Worm (Caenorhabditis elegans): ENCODE results near the gene C17G1.5.

C17G1.5 gene

ce11 chrX:9958561-9958960 lies 20.0 kb downstream of the C17G1.5 start, which contains the start of gene ZC506.1:
ZC506.1 (plus strand) TSS chrX:9958960.
- TF ChIP-seq attf-6 (GFP tag; IDR thresholded peaks at IDR 0.05) (no peak), attf-5 (GFP tag; optimal IDR thresholded peaks at IDR 0.05) (peak; percentile 92), efl-1 (GFP tag; optimal IDR thresholded peaks at IDR 0.05) (no peak), egrh-3 (GFP tag; IDR thresholded peaks at IDR 0.05) (peak; percentile 35; the same call in 1 of the 2 replicates), lir-1 (GFP tag; conservative IDR thresholded peaks at IDR 0.05) (peak; percentile 100), him-1 (tag; optimal IDR thresholded peaks at IDR 0.05) (no peak), F37B4.10 (GFP tag; IDR thresholded peaks at IDR 0.05) (no peak), F55B11.4 (tag; optimal IDR thresholded peaks at IDR 0.05; ENCODE audit: borderline replicate concordance, insufficient read depth) (no peak), ekl-4 (GFP tag; IDR thresholded peaks at IDR 0.05) (peak; percentile 86), xnd-1 (tag; optimal IDR thresholded peaks at IDR 0.05) (no peak), unc-62 (GFP tag; optimal IDR thresholded peaks at IDR 0.05) (no peak), Y56A3A.18 (GFP tag; IDR thresholded peaks at IDR 0.05) (0 out of 2 replicates have a peak, but pooled peaks have one; percentile 60), mel-28 (tag; optimal IDR thresholded peaks at IDR 0.05; ENCODE audit: borderline replicate concordance) (no peak), nhr-179 (tag; optimal IDR thresholded peaks at IDR 0.05) (no peak), atf-7 (tag; optimal IDR thresholded peaks at IDR 0.05) (peak; percentile 76), ets-4 (GFP tag; optimal IDR thresholded peaks at IDR 0.05) (peak; percentile 66), snpc-1.3 (tag; optimal IDR thresholded peaks at IDR 0.05; ENCODE audit: insufficient read depth) (no peak), rpc-1 (optimal IDR thresholded peaks at IDR 0.05) (no peak), rpc-1 (tag; optimal IDR thresholded peaks at IDR 0.05) (no peak), mes-4 (tag; optimal IDR thresholded peaks at IDR 0.05) (no peak), B0019.2 (GFP tag; conservative IDR thresholded peaks at IDR 0.05) (no peak), aptf-2 (GFP tag; conservative IDR thresholded peaks at IDR 0.05) (0 out of 2 replicates have a peak, but pooled peaks have one; percentile 15), sdz-38 (tag; optimal IDR thresholded peaks at IDR 0.05) (no peak), B0336.3 (GFP tag; IDR thresholded peaks at IDR 0.05) (peak; percentile 87), rcor-1 (GFP tag; IDR thresholded peaks at IDR 0.05) (peak; percentile 85), bed-2 (GFP tag; IDR thresholded peaks at IDR 0.05) (0 out of 2 replicates have a peak, but pooled peaks have one; percentile 26), K12H6.12 (tag; optimal IDR thresholded peaks at IDR 0.05) (peak; percentile 92), fkh-3 (tag; optimal IDR thresholded peaks at IDR 0.05) (no peak), mcd-1 (GFP tag; IDR thresholded peaks at IDR 0.05) (peak; percentile 99), egl-44 (GFP tag; IDR thresholded peaks at IDR 0.05) (0 out of 2 replicates have a peak, but pooled peaks have one; percentile 37), ceh-58 (GFP tag; IDR thresholded peaks at IDR 0.05) (no peak), rec-8 (tag; optimal IDR thresholded peaks at IDR 0.05) (no peak), lsl-1 (GFP tag; optimal IDR thresholded peaks at IDR 0.05) (no peak), bed-1 (GFP tag; IDR thresholded peaks at IDR 0.05) (no peak), egl-18 (GFP tag; IDR thresholded peaks at IDR 0.05) (no peak), F23B12.7 (tag; optimal IDR thresholded peaks at IDR 0.05; ENCODE audit: insufficient read depth) (peak; percentile 83), nfya-2 (GFP tag; IDR thresholded peaks at IDR 0.05) (no peak), D2030.7 (GFP tag; IDR thresholded peaks at IDR 0.05) (no peak), gei-17 (GFP tag; optimal IDR thresholded peaks at IDR 0.05) (peak; percentile 63), Y67H2A.10 (GFP tag; conservative IDR thresholded peaks at IDR 0.05) (peak; percentile 42; the same call in 1 of the 2 replicates), Y95B8A.8 (GFP tag; IDR thresholded peaks at IDR 0.05) (no peak), zim-3 (tag; optimal IDR thresholded peaks at IDR 0.05) (no peak), Y53F4B.3 (GFP tag; IDR thresholded peaks at IDR 0.05) (no peak), akir-1 (GFP tag; optimal IDR thresholded peaks at IDR 0.05) (no peak), hlh-26 (GFP tag; conservative IDR thresholded peaks at IDR 0.05) (no peak), repo-1 (tag; optimal IDR thresholded peaks at IDR 0.05) (peak; percentile 79), ccch-3 (GFP tag; optimal IDR thresholded peaks at IDR 0.05) (no peak), F57A8.1 (GFP tag; optimal IDR thresholded peaks at IDR 0.05) (no peak), C17E4.6 (GFP tag; IDR thresholded peaks at IDR 0.05) (peak; percentile 62; the same call in 1 of the 2 replicates)

Measured in whole organism, young adult.